Fruit fly (Drosophila melanogaster) whole organism: Measurements from ENCODE around the gene CG13250.

Experiments used
- CG8478 ChIP-seq: fragments of >200 bp; optimal IDR thresholded peaks from 2 replicates; lab custom pipeline; 2018; ENCODE audit warnings: inconsistent platforms
- Dll ChIP-seq: fragments of >200 bp; optimal IDR thresholded peaks from 2 replicates; lab custom pipeline; 2017
- EcR ChIP-seq, 2 experiments: fragments of >200 bp; optimal IDR thresholded peaks; 2 replicates each; lab custom pipeline; 2017; ENCODE audit warnings: missing biosample characterization in 2 of 2, missing genetic modification characterization in 2 of 2, missing genetic modification reagents in 2 of 2
- pan ChIP-seq: fragments of >200 bp; optimal IDR thresholded peaks from 2 replicates; lab custom pipeline; 2017
- psq ChIP-seq: fragments of >200 bp; optimal IDR thresholded peaks from 2 replicates; lab custom pipeline; 2017
- usp ChIP-seq: fragments of >200 bp; optimal IDR thresholded peaks from 2 replicates; lab custom pipeline; 2017; ENCODE audit warnings: missing biosample characterization, missing genetic modification characterization, mixed read lengths

The CG13250 gene

DNA sequence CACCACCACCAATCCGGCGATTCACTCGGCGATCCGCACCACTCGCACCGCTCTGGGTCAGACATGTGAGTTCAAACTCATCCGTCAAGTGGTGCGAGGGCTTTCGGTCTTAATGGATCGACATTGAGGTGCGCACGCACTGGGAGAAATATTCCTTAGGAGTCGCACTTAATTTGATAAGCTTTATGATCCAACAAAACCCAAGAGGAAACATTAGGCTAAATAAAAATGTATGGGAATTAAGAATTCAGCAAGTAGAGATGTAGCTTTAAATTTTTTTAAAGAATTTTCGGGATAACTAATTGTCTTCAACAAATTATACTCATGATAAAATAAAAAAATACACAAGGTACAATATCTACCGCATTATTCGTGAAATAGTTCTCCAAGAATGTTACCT is 43.0 kb downstream of the CG13250 start:
- no peak for TF ChIP-seq psq (lab: Kevin White, UChicago)
- no peak for TF ChIP-seq pan (lab: Kevin White, UChicago)
- no peak for TF ChIP-seq usp
- no peak for TF ChIP-seq EcR (GFP tag; optimal IDR thresholded peaks at IDR 0.05; lab: Kevin White, UChicago)
- no peak for TF ChIP-seq Dll (lab: Kevin White, UChicago)
- TF ChIP-seq CG8478 (lab: Kevin White, UChicago), result no peak

dm6 chr3L:20580614-20581013 is 47.1 kb downstream of the CG13250 start:
- TF ChIP-seq usp, result no peak
- TF ChIP-seq EcR (GFP tag; optimal IDR thresholded peaks at IDR 0.05; lab: Kevin White, UChicago), result no peak
- no peak for TF ChIP-seq CG8478 (lab: Kevin White, UChicago)
- no peak for TF ChIP-seq pan (lab: Kevin White, UChicago)
- TF ChIP-seq Dll (lab: Kevin White, UChicago), result no peak
- no peak for TF ChIP-seq psq (lab: Kevin White, UChicago)

dm6 chr3L:20582354-20582753 is 48.8 kb downstream of the CG13250 start:
- TF ChIP-seq pan (lab: Kevin White, UChicago), result no peak
- no peak for TF ChIP-seq usp
- TF ChIP-seq EcR (GFP tag; optimal IDR thresholded peaks at IDR 0.05; lab: Kevin White, UChicago), result no peak
- no peak for TF ChIP-seq Dll (lab: Kevin White, UChicago)
- TF ChIP-seq CG8478 (lab: Kevin White, UChicago), result no peak
- TF ChIP-seq psq (lab: Kevin White, UChicago), result no peak

dm6 chr3L:20583919-20584318 is 50.4 kb downstream of the CG13250 start:
- TF ChIP-seq usp (no peak), EcR (GFP tag; optimal IDR thresholded peaks at IDR 0.05; lab: Kevin White, UChicago) (no peak), CG8478 (lab: Kevin White, UChicago) (no peak), psq (lab: Kevin White, UChicago) (no peak), pan (lab: Kevin White, UChicago) (no peak), Dll (lab: Kevin White, UChicago) (no peak)
